Worm (Caenorhabditis elegans) whole organism, L4 larva: ENCODE results near the gene set-12.

Source experiments
- F49E8.2 ChIP-seq: sonication (generic microtip); optimal IDR thresholded peaks from 2 replicates; lab custom pipeline; 2016; ENCODE audit warnings: missing compliant biosample characterization, mild to moderate bottlenecking, missing genetic modification characterization, borderline replicate concordance
- aly-2 ChIP-seq: sonication (generic microtip); optimal IDR thresholded peaks from 2 replicates; lab custom pipeline; 2018; ENCODE audit warnings: missing biosample characterization, missing genetic modification characterization
- ama-1 ChIP-seq: fragments of 150-350 bp; optimal IDR thresholded peaks from 2 replicates; lab custom pipeline; 2014; ENCODE audit warnings: inconsistent platforms, mixed read lengths
- lin-38 ChIP-seq: fragments of 200-800 bp; sonication (Bioruptor generic); IDR thresholded peaks from 2 replicates; pipeline ENCODE4 v1.3.6; 2022; ENCODE audit warnings: missing genetic modification reagents, missing genetic modification characterization, missing compliant biosample characterization
- mdl-1 ChIP-seq, 2 experiments: fragments of 150-350 bp in 1 of 2; sonication (generic microtip) in 1 of 2; optimal IDR thresholded peaks; 2 replicates each; lab custom pipeline; 2014 to 2017; ENCODE audit warnings: missing biosample characterization in 2 of 2, missing genetic modification characterization in 2 of 2
- nhr-76 ChIP-seq: fragments of 150-350 bp; optimal IDR thresholded peaks from 2 replicates; lab custom pipeline; 2014; ENCODE audit warnings: missing biosample characterization, missing genetic modification characterization
- nhr-77 ChIP-seq: fragments of 150-350 bp; optimal IDR thresholded peaks from 2 replicates; lab custom pipeline; 2014; ENCODE audit warnings: missing biosample characterization, missing genetic modification characterization
- unc-62 ChIP-seq, 3 experiments: fragments of 150-350 bp in 1 of 3; sonication (generic microtip); optimal IDR thresholded peaks in 2 of 3; peaks in 1 of 3; 1 replicate in 1 of 3; 2 replicates in 2 of 3; lab custom pipeline; 2014 to 2017; ENCODE audit warnings: missing biosample characterization in 3 of 3, missing genetic modification characterization in 3 of 3, missing genetic modification reagents in 3 of 3, missing genotype in 1 of 3

ce11 chrX:7710187-7710586 lies 25.9 kb downstream of the set-12 start:
- TF ChIP-seq ama-1 (lab: Kevin White, UChicago) (no peak), F49E8.2 (tag; lab: Kevin White, UChicago) (no peak), mdl-1 (tag; optimal IDR thresholded peaks at IDR 0.05; lab: Kevin White, UChicago) (no peak), nhr-76 (tag; lab: Kevin White, UChicago) (no peak), nhr-77 (tag; lab: Kevin White, UChicago) (no peak), lin-38 (no peak), unc-62 (GFP tag; optimal IDR thresholded peaks at IDR 0.05 in 1 of 2; lab: Kevin White, UChicago) (no peak), unc-62 (tag; optimal IDR thresholded peaks at IDR 0.05; lab: Kevin White, UChicago) (no peak), aly-2 (tag; lab: Kevin White, UChicago) (no peak)
